Fruit fly (Drosophila melanogaster) whole organism, adult: ENCODE data around the gene CG10237.

Source experiments
- CG12768 ChIP-seq: fragments of 200-800 bp; sonication (Bioruptor generic); optimal IDR thresholded peaks from 2 replicates; lab custom pipeline; 2017; ENCODE audit warnings: missing biosample characterization, missing genetic modification characterization, mild to moderate bottlenecking, moderate library complexity, missing genetic modification reagents
- CG33017 ChIP-seq: fragments of 200-800 bp; sonication (Bioruptor generic); optimal IDR thresholded peaks from 2 replicates; lab custom pipeline; 2018; ENCODE audit warnings: missing biosample characterization, mild to moderate bottlenecking, missing genetic modification characterization, moderate library complexity
- Crg-1 ChIP-seq: fragments of 200-800 bp; sonication (Bioruptor generic); optimal IDR thresholded peaks from 2 replicates; lab custom pipeline; 2016; ENCODE audit warnings: missing biosample characterization, missing genetic modification characterization
- Mnt ChIP-seq: fragments of 200-800 bp; sonication (Bioruptor generic); optimal IDR thresholded peaks from 2 replicates; lab custom pipeline; 2016; ENCODE audit warnings: missing biosample characterization, mild to moderate bottlenecking, missing genetic modification characterization
- cic ChIP-seq: fragments of 200-800 bp; sonication (Bioruptor generic); optimal IDR thresholded peaks from 2 replicates; lab custom pipeline; 2017; ENCODE audit warnings: missing biosample characterization, mild to moderate bottlenecking, missing genetic modification characterization, moderate library complexity
- ovo ChIP-seq: fragments of 200-800 bp; sonication (Bioruptor generic); optimal IDR thresholded peaks from 2 replicates; lab custom pipeline; 2016; ENCODE audit warnings: missing biosample characterization, missing genetic modification characterization

DNA sequence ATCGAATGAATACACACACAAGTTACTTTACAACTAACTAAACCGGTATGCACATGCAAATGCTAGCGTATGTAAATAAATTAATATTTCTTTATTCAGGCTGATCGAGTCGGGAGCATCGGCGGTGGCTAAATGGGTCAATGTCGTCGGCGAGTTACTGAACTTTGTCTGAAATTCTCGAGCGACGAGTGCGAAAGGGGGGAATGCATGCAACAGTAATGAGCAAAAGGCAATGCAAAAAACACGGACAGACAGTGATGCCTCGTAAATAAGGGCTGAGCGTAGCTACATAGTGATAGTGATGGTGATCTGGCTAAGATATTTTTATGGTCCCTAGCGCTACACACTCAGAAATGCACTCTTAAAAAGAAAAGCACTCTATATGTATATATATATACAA lies 1.8 kb downstream of the CG10237 start:
- TF ChIP-seq CG33017 (tag; lab: Kevin White, UChicago) (no peak), Mnt (no peak), CG12768 (GFP tag; lab: Kevin White, UChicago) (no peak), ovo (GFP tag; lab: Kevin White, UChicago) (no peak), Crg-1 (GFP tag; lab: Kevin White, UChicago) (no peak), cic (peak; percentile 37)
